Worm (Caenorhabditis elegans): Measurements from ENCODE around the gene Y50D4B.2.

The Y50D4B.2 gene

ce11 chrV:1112658-1113057, 12.3 kb downstream of the Y50D4B.2 start, which contains the start of gene Y50D4B.1:
Gene Y50D4B.1 (plus strand): TSS chrV:1112958.
- TF ChIP-seq madf-10 (tag; optimal IDR thresholded peaks at IDR 0.05) (no peak), F37B4.10 (GFP tag; IDR thresholded peaks at IDR 0.05) (no peak), snpc-3.4 (tag; optimal IDR thresholded peaks at IDR 0.05) (no peak), ztf-18 (tag; optimal IDR thresholded peaks at IDR 0.05) (no peak), akir-1 (GFP tag; optimal IDR thresholded peaks at IDR 0.05) (no peak), F23B12.7 (tag; optimal IDR thresholded peaks at IDR 0.05; ENCODE audit: insufficient read depth) (no peak), F22D6.2 (tag; optimal IDR thresholded peaks at IDR 0.05) (no peak), Y67H2A.10 (GFP tag; conservative IDR thresholded peaks at IDR 0.05) (no peak), nhr-120 (GFP tag; IDR thresholded peaks at IDR 0.05) (no peak), ZK185.1 (tag; optimal IDR thresholded peaks at IDR 0.05; ENCODE audit: poor library complexity, severe bottlenecking) (no peak), aptf-2 (GFP tag; conservative IDR thresholded peaks at IDR 0.05) (no peak), hsf-1 (GFP tag; IDR thresholded peaks at IDR 0.05) (no peak), nhr-90 (tag; optimal IDR thresholded peaks at IDR 0.05) (no peak), xnd-1 (tag; optimal IDR thresholded peaks at IDR 0.05) (no peak), lsy-27 (tag; optimal IDR thresholded peaks at IDR 0.05; ENCODE audit: borderline replicate concordance, insufficient read depth) (no peak), snpc-4 (GFP tag; optimal IDR thresholded peaks at IDR 0.05) (no peak), snpc-4 (tag; optimal IDR thresholded peaks at IDR 0.05) (no peak), mel-28 (tag; optimal IDR thresholded peaks at IDR 0.05; ENCODE audit: borderline replicate concordance) (no peak)

- TF ChIP-seq dpl-1 (GFP tag; optimal IDR thresholded peaks at IDR 0.05) = no peak
Measured at ce11 chrV:1120101-1120500, 19.7 kb downstream of the Y50D4B.2 start.

ce11 chrV:1131880-1132623, 31.7 kb downstream of the Y50D4B.2 start, which contains the start of gene W07B8.4:
Gene W07B8.4 (minus strand): TSS chrV:1131930.
- TF ChIP-seq akir-1 (GFP tag; optimal IDR thresholded peaks at IDR 0.05) (no peak), nhr-80 (tag; optimal IDR thresholded peaks at IDR 0.05) (peak; percentile 5), nhr-90 (tag; optimal IDR thresholded peaks at IDR 0.05) (peak; percentile 35), Y79H2A.3 (GFP tag; conservative IDR thresholded peaks at IDR 0.05) (no peak), B0336.3 (GFP tag; IDR thresholded peaks at IDR 0.05) (peak; percentile 42; the same call in 1 of the 2 replicates), chd-7 (tag; optimal IDR thresholded peaks at IDR 0.05) (peak; percentile 4), madf-10 (tag; optimal IDR thresholded peaks at IDR 0.05) (peak; percentile 20), cebp-2 (GFP tag; IDR thresholded peaks at IDR 0.05) (0 out of 2 replicates have a peak, but pooled peaks have one; percentile 31), nhr-120 (GFP tag; IDR thresholded peaks at IDR 0.05) (0 out of 2 replicates have a peak, but pooled peaks have one; percentile 47), atf-7 (tag; optimal IDR thresholded peaks at IDR 0.05) (peak; percentile 38), lin-26 (GFP tag; IDR thresholded peaks at IDR 0.05) (0 out of 2 replicates have a peak, but pooled peaks have one; percentile 27), zfh-2 (GFP tag; conservative IDR thresholded peaks at IDR 0.05) (0 out of 2 replicates have a peak, but pooled peaks have one; percentile 53), cebp-1 (GFP tag; IDR thresholded peaks at IDR 0.05) (no peak), cebp-1 (tag; optimal IDR thresholded peaks at IDR 0.05) (peak; percentile 2), sdz-38 (tag; optimal IDR thresholded peaks at IDR 0.05) (no peak), Y53G8AR.9 (GFP tag; conservative IDR thresholded peaks at IDR 0.05) (peak; percentile 51; the same call in 1 of the 2 replicates), ceh-40 (GFP tag; IDR thresholded peaks at IDR 0.05) (peak; percentile 45; the same call in 1 of the 2 replicates)

- TF ChIP-seq nhr-120 (GFP tag; IDR thresholded peaks at IDR 0.05) (0 out of 2 replicates have a peak, but pooled peaks have one; percentile 21), madf-3 (GFP tag; IDR thresholded peaks at IDR 0.05) (0 out of 2 replicates have a peak, but pooled peaks have one; percentile 15), D2030.7 (GFP tag; IDR thresholded peaks at IDR 0.05) (no peak), snpc-3.4 (tag; optimal IDR thresholded peaks at IDR 0.05) (no peak), aptf-3 (GFP tag; IDR thresholded peaks at IDR 0.05) (no peak), him-1 (tag; optimal IDR thresholded peaks at IDR 0.05) (no peak), T07F8.4 (tag; optimal IDR thresholded peaks at IDR 0.05) (no peak)
Measured at ce11 chrV:1133223-1133622, 32.8 kb downstream of the Y50D4B.2 start.
